Fruit fly (Drosophila melanogaster) whole organism: ENCODE data around the gene DIP-kappa.

ENCODE experiments used
- CG8478 ChIP-seq: fragments of >200 bp; optimal IDR thresholded peaks from 2 replicates; lab custom pipeline; 2018; ENCODE audit warnings: inconsistent platforms
- Dll ChIP-seq: fragments of >200 bp; optimal IDR thresholded peaks from 2 replicates; lab custom pipeline; 2017
- EcR ChIP-seq, 2 experiments: fragments of >200 bp; optimal IDR thresholded peaks; 2 replicates each; lab custom pipeline; 2017; ENCODE audit warnings: missing biosample characterization in 2 of 2, missing genetic modification characterization in 2 of 2, missing genetic modification reagents in 2 of 2
- pan ChIP-seq: fragments of >200 bp; optimal IDR thresholded peaks from 2 replicates; lab custom pipeline; 2017
- psq ChIP-seq: fragments of >200 bp; optimal IDR thresholded peaks from 2 replicates; lab custom pipeline; 2017
- usp ChIP-seq: fragments of >200 bp; optimal IDR thresholded peaks from 2 replicates; lab custom pipeline; 2017; ENCODE audit warnings: missing biosample characterization, missing genetic modification characterization, mixed read lengths

Gene DIP-kappa

DNA sequence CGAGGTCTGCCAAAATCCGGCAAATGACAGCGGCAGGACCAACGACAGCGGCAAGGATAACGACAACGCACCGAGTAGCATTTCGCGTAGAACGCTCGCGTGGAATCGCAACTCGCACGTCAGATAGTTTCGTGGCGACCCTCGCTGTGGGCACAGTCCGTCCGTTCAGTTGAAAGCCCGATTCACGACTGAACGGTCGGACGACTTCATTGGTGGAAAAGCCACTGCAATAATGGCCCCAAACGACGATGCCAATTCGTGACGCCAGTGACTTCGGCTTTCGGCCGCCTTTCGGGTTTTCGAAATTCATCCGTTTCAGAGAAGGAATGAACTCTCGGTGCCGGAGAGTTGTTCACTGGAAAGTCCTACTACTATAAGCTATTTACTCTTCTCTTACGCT lies at the start of gene DIP-kappa:
TSS of gene DIP-kappa (minus strand) at position 200 of the 400 bp plus-strand sequence.
- no peak for TF ChIP-seq pan (lab: Kevin White, UChicago)
- no peak for TF ChIP-seq EcR (GFP tag; optimal IDR thresholded peaks at IDR 0.05; lab: Kevin White, UChicago)
- no peak for TF ChIP-seq usp
- TF ChIP-seq Dll (lab: Kevin White, UChicago): no peak
- TF ChIP-seq psq (lab: Kevin White, UChicago): no peak
- TF ChIP-seq CG8478 (lab: Kevin White, UChicago): no peak

DNA sequence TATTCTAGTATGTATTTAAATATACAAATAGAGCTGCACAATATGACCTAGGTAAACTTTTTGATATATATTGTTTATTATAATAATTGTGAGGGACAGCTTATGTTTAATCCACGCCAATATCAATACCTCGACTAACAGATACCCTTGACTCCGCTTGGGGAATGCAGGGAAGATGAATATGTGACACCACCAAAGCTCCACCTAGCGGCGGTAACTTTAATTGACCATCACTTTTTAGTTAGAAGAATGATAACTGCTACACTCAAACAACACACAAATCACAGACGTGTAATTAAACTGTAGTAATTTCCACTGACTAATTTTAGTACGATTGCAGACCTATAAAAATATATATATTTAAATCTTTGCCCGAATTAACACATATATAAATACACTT lies 46.0 kb upstream of the DIP-kappa start:
- TF ChIP-seq Dll (lab: Kevin White, UChicago) (no peak), pan (lab: Kevin White, UChicago) (no peak), psq (lab: Kevin White, UChicago) (no peak), EcR (GFP tag; optimal IDR thresholded peaks at IDR 0.05; lab: Kevin White, UChicago) (no peak), CG8478 (lab: Kevin White, UChicago) (no peak), usp (no peak)

DNA sequence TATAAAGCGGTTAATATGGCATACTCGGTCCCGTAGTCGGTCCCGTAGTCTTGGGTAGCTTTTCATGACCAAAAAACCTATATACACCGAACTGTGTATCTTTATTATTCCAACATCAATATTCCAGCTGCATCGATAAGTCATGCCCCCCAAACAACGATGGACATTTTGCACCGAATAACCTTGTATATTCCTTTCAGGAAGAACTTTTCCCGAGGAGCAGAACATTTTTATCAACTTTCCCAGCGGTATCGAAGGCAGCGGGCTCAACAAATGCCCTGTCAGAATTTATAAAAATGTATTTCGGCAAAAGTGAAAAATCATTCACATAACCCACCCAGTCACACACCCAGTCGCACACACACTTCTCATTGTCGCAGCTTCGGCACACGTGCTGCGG lies 29.5 kb upstream of the DIP-kappa start, which contains the start of gene TM9SF4:
TSS of gene TM9SF4 (plus strand) at position 301 of the 400 bp plus-strand sequence.
- TF ChIP-seq EcR (GFP tag; optimal IDR thresholded peaks at IDR 0.05; lab: Kevin White, UChicago): no peak
- TF ChIP-seq psq (lab: Kevin White, UChicago): no peak
- no peak for TF ChIP-seq pan (lab: Kevin White, UChicago)
- no peak for TF ChIP-seq Dll (lab: Kevin White, UChicago)
- no peak for TF ChIP-seq CG8478 (lab: Kevin White, UChicago)
- TF ChIP-seq usp: no peak

DNA sequence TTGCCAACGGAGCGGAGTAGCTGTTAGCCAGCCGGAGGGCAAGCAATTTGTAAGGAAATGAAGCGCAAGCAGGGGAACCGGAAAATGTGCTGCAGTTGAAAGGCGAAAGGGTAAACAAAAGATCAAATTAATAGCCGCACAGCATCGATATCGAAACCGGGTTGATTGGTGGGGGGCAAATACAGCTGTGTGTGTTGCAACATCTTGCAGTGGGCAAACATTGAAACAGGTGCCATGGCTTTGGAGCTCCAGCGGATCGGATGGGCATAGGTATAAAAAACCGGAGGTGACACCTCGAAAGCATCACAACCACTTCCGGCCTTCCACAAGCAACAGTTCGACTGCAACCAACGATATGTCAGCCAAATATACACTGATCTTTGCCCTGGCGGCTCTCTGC lies 18.7 kb upstream of the DIP-kappa start, which contains the start of gene nur:
TSS of gene nur (plus strand) at position 301 of the 400 bp plus-strand sequence.
- TF ChIP-seq CG8478 (lab: Kevin White, UChicago) (no peak), psq (lab: Kevin White, UChicago) (no peak), pan (lab: Kevin White, UChicago) (no peak), EcR (GFP tag; optimal IDR thresholded peaks at IDR 0.05; lab: Kevin White, UChicago) (no peak), Dll (lab: Kevin White, UChicago) (no peak), usp (no peak)

DNA sequence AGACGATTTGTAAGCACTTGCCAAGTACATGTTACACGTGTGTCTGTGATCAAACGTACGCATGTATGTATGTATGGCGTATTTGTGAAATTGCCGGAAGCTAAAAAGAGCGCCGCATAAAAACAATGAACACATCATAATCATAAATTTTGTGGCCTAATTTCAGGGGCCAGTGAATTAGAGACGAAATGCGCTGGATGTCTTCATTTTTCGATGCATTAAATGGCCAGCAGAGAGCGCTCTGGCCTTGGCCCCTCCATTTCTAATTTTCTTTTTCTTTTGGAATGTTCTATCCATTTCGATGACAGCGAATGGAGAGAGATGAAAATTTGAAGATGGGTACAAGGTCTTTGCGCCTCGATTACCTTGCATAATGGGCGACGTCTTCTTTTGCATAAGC lies 15.2 kb upstream of the DIP-kappa start:
- TF ChIP-seq usp (no peak), CG8478 (lab: Kevin White, UChicago) (no peak), Dll (lab: Kevin White, UChicago) (no peak), psq (lab: Kevin White, UChicago) (no peak), pan (lab: Kevin White, UChicago) (no peak), EcR (GFP tag; optimal IDR thresholded peaks at IDR 0.05; lab: Kevin White, UChicago) (no peak)

DNA sequence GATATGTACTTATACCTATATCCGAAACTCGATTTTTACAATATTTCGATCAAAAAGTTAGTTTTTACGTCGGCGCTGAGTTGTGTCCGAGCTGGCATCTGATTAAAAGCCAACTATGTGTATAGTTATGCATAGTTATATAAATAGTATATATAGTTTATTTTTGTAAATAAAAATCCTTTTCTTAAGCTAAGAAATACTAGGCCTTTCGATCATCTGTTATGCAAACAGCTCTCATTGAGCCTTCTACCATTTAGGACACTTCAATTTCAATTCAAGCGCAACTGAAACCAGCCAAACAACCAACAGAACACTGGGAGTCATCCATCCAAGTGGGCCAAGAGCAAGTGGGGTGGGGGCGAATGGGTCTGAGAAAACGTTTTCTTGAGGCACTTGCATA lies 6.4 kb upstream of the DIP-kappa start, which contains the start of gene CG9014:
TSS of gene CG9014 (minus strand) at position 101 of the 400 bp plus-strand sequence.
- TF ChIP-seq Dll (lab: Kevin White, UChicago): no peak
- no peak for TF ChIP-seq CG8478 (lab: Kevin White, UChicago)
- no peak for TF ChIP-seq psq (lab: Kevin White, UChicago)
- TF ChIP-seq EcR (GFP tag; optimal IDR thresholded peaks at IDR 0.05; lab: Kevin White, UChicago): no peak
- no peak for TF ChIP-seq usp
- no peak for TF ChIP-seq pan (lab: Kevin White, UChicago)

DNA sequence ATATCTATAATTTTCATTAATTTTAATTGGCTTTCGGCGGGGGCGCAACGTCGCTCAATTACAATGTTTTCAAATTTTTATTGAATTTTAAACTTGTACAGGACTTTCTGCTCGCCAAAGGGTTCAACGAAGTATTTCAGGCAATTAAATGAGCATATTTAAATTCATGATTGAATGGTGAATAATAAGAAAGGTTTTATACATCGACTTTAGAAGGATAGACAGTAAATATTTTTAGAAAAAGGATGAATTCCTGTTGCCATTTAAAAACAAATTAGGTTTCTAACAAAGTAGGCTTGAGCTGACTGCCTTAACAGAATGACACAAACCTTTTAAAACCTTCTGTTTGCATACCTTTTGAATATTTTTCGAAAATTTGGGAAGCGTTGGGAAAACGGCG lies 9.2 kb downstream of the DIP-kappa start, which contains the start of gene Gpo3:
TSS of gene Gpo3 (plus strand) at position 301 of the 400 bp plus-strand sequence.
- no peak for TF ChIP-seq CG8478 (lab: Kevin White, UChicago)
- TF ChIP-seq EcR (GFP tag; optimal IDR thresholded peaks at IDR 0.05; lab: Kevin White, UChicago): no peak
- no peak for TF ChIP-seq usp
- no peak for TF ChIP-seq Dll (lab: Kevin White, UChicago)
- TF ChIP-seq pan (lab: Kevin White, UChicago): no peak
- no peak for TF ChIP-seq psq (lab: Kevin White, UChicago)

DNA sequence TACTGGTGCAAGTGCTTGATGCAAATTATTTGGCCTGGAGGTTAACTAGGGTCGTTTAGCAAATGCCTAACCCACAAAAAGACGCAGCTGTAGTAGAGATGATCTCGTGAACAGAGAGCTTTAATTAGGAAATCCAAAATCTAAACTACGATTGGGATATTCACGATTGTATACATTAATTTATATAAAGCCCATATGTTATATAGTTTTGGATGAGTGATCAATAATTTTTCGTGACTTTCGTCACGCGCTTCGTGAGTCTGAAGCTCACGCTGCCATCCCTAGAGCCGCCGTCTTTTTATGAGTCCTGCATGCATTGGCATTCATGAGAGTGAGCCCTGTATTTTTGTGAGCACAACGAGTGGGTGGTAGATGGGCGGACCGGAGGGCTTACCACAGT lies 18.1 kb downstream of the DIP-kappa start:
- TF ChIP-seq EcR (GFP tag; optimal IDR thresholded peaks at IDR 0.05; lab: Kevin White, UChicago): no peak
- no peak for TF ChIP-seq CG8478 (lab: Kevin White, UChicago)
- no peak for TF ChIP-seq usp
- TF ChIP-seq Dll (lab: Kevin White, UChicago): no peak
- no peak for TF ChIP-seq psq (lab: Kevin White, UChicago)
- TF ChIP-seq pan (lab: Kevin White, UChicago): no peak

DNA sequence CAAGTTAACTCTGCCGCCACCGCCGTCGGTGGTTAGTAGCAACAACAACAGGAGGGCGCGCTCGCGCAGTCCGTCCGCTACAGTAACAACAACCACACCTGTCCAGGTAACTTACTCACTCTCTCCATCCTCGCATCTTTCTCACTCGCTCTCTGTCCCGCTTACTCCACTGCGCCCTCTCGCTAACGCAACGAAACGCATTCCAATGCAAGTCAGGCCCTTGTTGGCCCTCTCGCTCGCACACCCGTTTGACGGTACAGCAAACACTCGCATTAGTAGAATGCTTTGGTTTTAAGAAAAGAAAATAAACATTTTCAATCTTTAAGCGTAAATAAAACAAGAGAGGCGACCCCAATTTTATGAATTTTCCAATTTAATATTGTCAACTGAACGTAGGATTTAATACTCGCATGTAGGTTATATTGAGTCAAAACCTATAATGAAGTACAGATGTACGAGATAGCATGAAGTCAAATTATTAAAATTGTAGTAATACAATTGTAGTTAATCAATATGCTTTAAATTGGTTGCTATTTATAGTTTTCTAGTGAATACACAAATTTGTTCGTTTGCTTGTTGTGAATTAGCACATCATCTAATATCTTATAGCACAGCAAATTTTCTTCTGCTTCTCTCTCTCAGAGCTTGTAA lies 51.0 kb downstream of the DIP-kappa start:
- TF ChIP-seq EcR (GFP tag; optimal IDR thresholded peaks at IDR 0.05; lab: Kevin White, UChicago): no peak
- TF ChIP-seq usp: no peak
- TF ChIP-seq Dll (lab: Kevin White, UChicago): peak; percentile 52
- no peak for TF ChIP-seq psq (lab: Kevin White, UChicago)

DNA sequence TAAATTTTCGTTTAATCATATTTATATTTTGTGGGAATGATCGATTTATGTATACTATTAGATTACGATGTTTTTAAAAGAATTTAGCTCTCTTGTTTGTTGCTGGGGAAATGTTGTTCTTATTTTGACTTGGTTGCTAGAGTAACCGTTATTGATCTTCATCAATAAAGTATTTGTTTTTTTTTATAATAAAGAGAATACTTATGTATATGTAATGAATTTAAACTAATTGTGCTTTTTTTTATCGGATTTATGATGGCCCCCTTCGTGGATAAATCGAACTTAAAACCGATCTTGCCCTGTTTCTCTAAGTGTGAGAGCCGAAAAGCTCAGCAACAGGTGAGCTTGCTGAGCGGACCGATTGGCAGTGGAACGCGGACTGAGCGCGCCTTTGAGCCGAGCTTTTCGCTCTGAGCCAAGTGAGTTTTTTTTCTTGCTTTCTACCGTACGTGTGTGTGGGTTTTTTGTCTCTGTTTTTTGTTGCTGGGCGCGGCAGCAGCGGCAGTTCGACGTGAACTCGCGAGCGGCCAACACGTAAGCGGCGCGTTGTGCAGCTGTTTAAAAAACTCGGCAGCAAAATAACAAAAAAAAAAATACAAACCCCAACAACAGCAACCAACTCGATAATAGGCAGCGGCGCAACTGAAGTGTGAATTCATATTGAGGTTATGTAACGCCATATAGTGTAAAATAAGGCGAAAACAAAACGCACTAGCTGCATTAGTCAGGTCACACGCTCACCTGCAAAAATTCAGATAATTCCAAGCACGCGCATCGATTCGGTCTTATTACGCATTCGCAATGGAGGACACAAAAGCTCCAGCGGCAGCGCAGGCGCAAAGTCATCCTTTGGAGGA lies 51.9 kb downstream of the DIP-kappa start, which contains the start of gene CG18507:
TSS of gene CG18507 (plus strand) at position 501 of the 857 bp plus-strand sequence.
- no peak for TF ChIP-seq psq (lab: Kevin White, UChicago)
- TF ChIP-seq EcR (GFP tag; optimal IDR thresholded peaks at IDR 0.05; lab: Kevin White, UChicago): no peak
- no peak for TF ChIP-seq pan (lab: Kevin White, UChicago)
- no peak for TF ChIP-seq usp
- TF ChIP-seq Dll (lab: Kevin White, UChicago): no peak
- no peak for TF ChIP-seq CG8478 (lab: Kevin White, UChicago)
